Worm (Caenorhabditis elegans) whole organism, late embryonic: ENCODE measurements around the gene ima-3.

Experiments
- elt-2 ChIP-seq: sonication (generic microtip); optimal IDR thresholded peaks from 2 replicates; lab custom pipeline; 2016; ENCODE audit warnings: missing genetic modification reagents, missing genetic modification characterization, missing compliant biosample characterization
- lim-6 ChIP-seq: sonication (generic microtip); optimal IDR thresholded peaks from 2 replicates; lab custom pipeline; 2016; ENCODE audit warnings: missing genetic modification characterization, missing compliant biosample characterization
- odd-2 ChIP-seq: sonication (generic microtip); optimal IDR thresholded peaks from 2 replicates; lab custom pipeline; 2017; ENCODE audit warnings: antibody characterized with exemption, mild to moderate bottlenecking, missing genetic modification characterization, missing compliant biosample characterization

DNA sequence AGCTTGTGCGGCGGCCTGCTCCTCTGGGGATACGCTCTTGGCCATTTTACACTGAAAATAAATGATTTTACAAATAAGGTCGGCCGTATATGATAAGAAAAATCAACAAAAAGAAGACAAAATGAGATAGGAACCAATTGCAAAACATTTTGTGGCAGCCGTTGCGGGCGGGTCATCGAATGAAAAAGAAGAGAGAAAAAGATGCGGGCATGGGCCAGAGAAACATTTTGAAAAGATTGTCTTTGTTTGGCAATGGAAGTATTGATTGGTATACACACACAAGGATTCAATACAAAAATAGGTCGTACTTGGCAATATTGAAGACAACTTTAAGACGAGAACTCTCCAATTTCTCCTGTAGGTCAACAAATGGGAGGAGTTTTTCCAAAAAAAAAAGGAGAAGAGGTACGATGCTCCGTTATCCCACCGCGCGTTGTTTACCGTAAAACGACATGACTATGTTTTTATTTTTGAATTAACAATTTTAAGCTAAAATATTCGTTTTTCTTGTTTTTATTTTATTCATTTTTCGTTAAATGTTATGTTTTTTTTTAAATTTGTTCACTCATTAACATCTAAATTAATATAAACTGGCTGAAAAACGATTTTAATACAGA lies 48.7 kb downstream of the ima-3 start, which contains the start of the genes plc-4 and R05G6.4:
- TF ChIP-seq odd-2 (tag; lab: Kevin White, UChicago) (no peak), elt-2 (tag; lab: Kevin White, UChicago) (no peak), lim-6 (tag; lab: Kevin White, UChicago) (no peak)
